Fruit fly (Drosophila melanogaster): Measurements from ENCODE around the gene CG1421.

DNA sequence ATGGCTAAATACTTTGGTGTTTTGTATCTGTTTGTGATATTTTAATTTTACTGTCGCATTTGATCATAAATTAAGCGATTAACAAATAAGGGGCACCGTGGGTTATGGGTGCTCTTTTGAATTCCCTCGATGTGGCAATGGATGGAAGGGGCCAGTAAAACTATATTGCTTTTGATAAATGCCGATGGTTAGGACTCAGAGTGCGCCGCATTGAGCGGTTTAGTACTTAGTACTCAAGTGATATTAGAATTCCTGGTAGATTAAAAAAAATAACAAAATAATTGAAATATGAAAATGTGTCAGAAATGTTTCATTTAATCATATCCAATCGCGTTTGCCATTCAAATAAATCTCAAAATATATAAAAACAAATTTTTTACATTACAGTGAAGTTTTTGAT, 13.2 kb downstream of the CG1421 start, which contains the start of gene CG11634:
- TF ChIP-seq lz (GFP tag; optimal IDR thresholded peaks at IDR 0.05) (no peak), spab (GFP tag; optimal IDR thresholded peaks at IDR 0.05) (no peak), Hr4 (GFP tag; optimal IDR thresholded peaks at IDR 0.05) (no peak), CG6808 (GFP tag; optimal IDR thresholded peaks at IDR 0.05) (no peak), Ets96B (tag; optimal IDR thresholded peaks at IDR 0.05) (no peak), CG6792 (GFP tag; optimal IDR thresholded peaks at IDR 0.05) (no peak), svp (GFP tag) (no peak)

Data from whole organism, prepupa.